Worm (Caenorhabditis elegans) whole organism, young adult: ENCODE results near the gene ZK662.2.

Source experiments
- B0035.1 ChIP-seq: sonication (generic microtip); optimal IDR thresholded peaks from 2 replicates; lab custom pipeline; 2016; ENCODE audit warnings: missing genetic modification characterization, mild to moderate bottlenecking, missing compliant biosample characterization, missing genotype, missing genetic modification reagents
- D2030.7 ChIP-seq: fragments of 200-800 bp; sonication (Bioruptor generic); IDR thresholded peaks from 2 replicates; pipeline ENCODE4 v1.3.6; 2022; ENCODE audit warnings: missing genetic modification reagents, missing genetic modification characterization, missing compliant biosample characterization
- F39B2.1 ChIP-seq: fragments of 200-800 bp; sonication (Bioruptor generic); IDR thresholded peaks from 2 replicates; pipeline ENCODE4 v1.3.6; 2022; ENCODE audit warnings: missing genetic modification reagents, missing genetic modification characterization, missing compliant biosample characterization
- F57C9.4 ChIP-seq: sonication (generic microtip); optimal IDR thresholded peaks from 2 replicates; lab custom pipeline; 2017; ENCODE audit warnings: mild to moderate bottlenecking, missing genetic modification characterization, missing compliant biosample characterization
- Y53F4B.3 ChIP-seq: fragments of 200-800 bp; sonication (Bioruptor generic); IDR thresholded peaks from 2 replicates; pipeline ENCODE4 v1.3.6; 2022; ENCODE audit warnings: missing genetic modification reagents, missing genetic modification characterization, missing compliant biosample characterization
- Y56A3A.18 ChIP-seq: fragments of 200-800 bp; sonication (Bioruptor generic); IDR thresholded peaks from 2 replicates; pipeline ENCODE4 v1.3.6; 2022; ENCODE audit warnings: missing genetic modification reagents, missing genetic modification characterization, missing compliant biosample characterization
- Y95B8A.8 ChIP-seq: fragments of 200-800 bp; sonication (Bioruptor generic); IDR thresholded peaks from 2 replicates; pipeline ENCODE4 v1.3.6; 2022; ENCODE audit warnings: missing genetic modification reagents, missing genetic modification characterization, missing compliant biosample characterization
- atf-7 ChIP-seq: sonication (generic microtip); optimal IDR thresholded peaks from 2 replicates; lab custom pipeline; 2017; ENCODE audit warnings: mild to moderate bottlenecking, missing genetic modification characterization, missing compliant biosample characterization
- attf-3 ChIP-seq: fragments of 200-800 bp; sonication (Bioruptor generic); conservative IDR thresholded peaks from 2 replicates; pipeline ENCODE4 v1.3.6; 2022; ENCODE audit warnings: missing genetic modification reagents, missing genetic modification characterization, missing compliant biosample characterization
- cebp-2 ChIP-seq: fragments of 200-800 bp; sonication (Bioruptor generic); IDR thresholded peaks from 2 replicates; pipeline ENCODE4 v1.3.6; 2022; ENCODE audit warnings: missing genetic modification characterization, missing compliant biosample characterization
- ceh-100 ChIP-seq: fragments of 200-800 bp; sonication (Bioruptor generic); IDR thresholded peaks from 2 replicates; pipeline ENCODE4 v1.3.6; 2022; ENCODE audit warnings: missing genetic modification reagents, missing genetic modification characterization, missing compliant biosample characterization
- ceh-40 ChIP-seq: fragments of 200-800 bp; sonication (Bioruptor generic); IDR thresholded peaks from 2 replicates; pipeline ENCODE4 v1.3.6; 2022; ENCODE audit warnings: missing genetic modification characterization, missing compliant biosample characterization
- chd-7 ChIP-seq: sonication (generic microtip); optimal IDR thresholded peaks from 2 replicates; lab custom pipeline; 2016; ENCODE audit warnings: mild to moderate bottlenecking, missing genetic modification characterization, moderate library complexity, missing compliant biosample characterization
- egl-18 ChIP-seq: fragments of 200-800 bp; sonication (Bioruptor generic); IDR thresholded peaks from 2 replicates; pipeline ENCODE4 v1.3.6; 2022; ENCODE audit warnings: missing genetic modification reagents, missing genetic modification characterization, missing compliant biosample characterization
- gei-17 ChIP-seq: fragments of 200-800 bp; sonication (Bioruptor generic); optimal IDR thresholded peaks from 2 replicates; lab custom pipeline; 2018; ENCODE audit warnings: mild to moderate bottlenecking, missing genetic modification characterization, missing compliant biosample characterization
- hlh-26 ChIP-seq: fragments of 200-800 bp; sonication (Bioruptor generic); conservative IDR thresholded peaks from 2 replicates; pipeline ENCODE4 v1.3.6; 2022; ENCODE audit warnings: missing genetic modification reagents, missing genetic modification characterization, missing compliant biosample characterization
- hrde-1 ChIP-seq: sonication (generic microtip); optimal IDR thresholded peaks from 2 replicates; lab custom pipeline; 2016; ENCODE audit warnings: missing genetic modification characterization, mild to moderate bottlenecking, missing compliant biosample characterization, moderate library complexity, missing genotype, missing genetic modification reagents, borderline replicate concordance
- hsf-1 ChIP-seq: fragments of 200-800 bp; sonication (Bioruptor generic); IDR thresholded peaks from 2 replicates; pipeline ENCODE4 v1.3.6; 2022; ENCODE audit warnings: missing genetic modification reagents, missing genetic modification characterization, missing compliant biosample characterization
- let-526 ChIP-seq: fragments of 200-800 bp; sonication (Bioruptor generic); IDR thresholded peaks from 2 replicates; pipeline ENCODE4 v1.3.6; 2022; ENCODE audit warnings: missing genetic modification reagents, missing genetic modification characterization, missing compliant biosample characterization
- lin-26 ChIP-seq: fragments of 200-800 bp; sonication (Bioruptor generic); IDR thresholded peaks from 2 replicates; pipeline ENCODE4 v1.3.6; 2022; ENCODE audit warnings: missing genetic modification reagents, missing genetic modification characterization, missing compliant biosample characterization
- lin-35 ChIP-seq, 3 experiments: fragments of 150-350 bp in 2 of 3; sonication (generic microtip) in 1 of 3; optimal IDR thresholded peaks; 2 replicates each; lab custom pipeline; 2014 to 2018; ENCODE audit warnings: missing biosample characterization in 3 of 3, missing genetic modification characterization in 3 of 3, missing genetic modification reagents in 3 of 3
- lir-1 ChIP-seq: fragments of 200-800 bp; sonication (Bioruptor generic); conservative IDR thresholded peaks from 2 replicates; pipeline ENCODE4 v1.3.6; 2022; ENCODE audit warnings: missing genetic modification reagents, missing genetic modification characterization, missing compliant biosample characterization
- mes-4 ChIP-seq: sonication (generic microtip); optimal IDR thresholded peaks from 2 replicates; lab custom pipeline; 2016; ENCODE audit warnings: missing genotype, missing genetic modification characterization, missing compliant biosample characterization
- nfyb-1 ChIP-seq: fragments of 200-800 bp; sonication (Bioruptor generic); IDR thresholded peaks from 2 replicates; pipeline ENCODE4 v1.3.6; 2022; ENCODE audit warnings: missing genetic modification reagents, missing genetic modification characterization, missing compliant biosample characterization
- rec-8 ChIP-seq, 2 experiments: sonication (generic microtip); optimal IDR thresholded peaks; 2 replicates each; lab custom pipeline; 2016; ENCODE audit warnings: mild to moderate bottlenecking in 2 of 2, missing genetic modification characterization in 2 of 2, missing genetic modification reagents in 2 of 2, missing genotype in 2 of 2, missing biosample characterization in 1 of 2, missing compliant biosample characterization in 1 of 2, moderate library complexity in 1 of 2
- repo-1 ChIP-seq: sonication (generic microtip); optimal IDR thresholded peaks from 2 replicates; lab custom pipeline; 2017; ENCODE audit warnings: mild to moderate bottlenecking, missing genetic modification characterization, missing compliant biosample characterization
- rpc-1 ChIP-seq, 2 experiments: fragments of 150-350 bp in 1 of 2; sonication (generic microtip) in 1 of 2; optimal IDR thresholded peaks; 2 replicates each; lab custom pipeline; 2014 to 2018; ENCODE audit warnings: missing biosample characterization in 1 of 2, missing genetic modification characterization in 1 of 2, missing genetic modification reagents in 1 of 2, missing genotype in 1 of 2
- somi-1 ChIP-seq: fragments of 200-800 bp; sonication (Bioruptor generic); optimal IDR thresholded peaks from 2 replicates; lab custom pipeline; 2018; ENCODE audit warnings: mild to moderate bottlenecking, missing genetic modification characterization, missing compliant biosample characterization
- tlf-1 ChIP-seq: fragments of 200-800 bp; sonication (Bioruptor generic); optimal IDR thresholded peaks from 2 replicates; lab custom pipeline; 2018; ENCODE audit warnings: mild to moderate bottlenecking, missing genetic modification characterization, missing compliant biosample characterization
- unc-130 ChIP-seq: sonication (generic microtip); optimal IDR thresholded peaks from 2 replicates; lab custom pipeline; 2016; ENCODE audit warnings: missing genetic modification reagents, missing genetic modification characterization, missing compliant biosample characterization
- zfh-2 ChIP-seq: fragments of 200-800 bp; sonication (Bioruptor generic); conservative IDR thresholded peaks from 2 replicates; pipeline ENCODE4 v1.3.6; 2022; ENCODE audit warnings: missing genetic modification reagents, missing genetic modification characterization, missing compliant biosample characterization
- zim-3 ChIP-seq: sonication (generic microtip); optimal IDR thresholded peaks from 2 replicates; lab custom pipeline; 2017; ENCODE audit warnings: mild to moderate bottlenecking, missing genetic modification characterization, moderate library complexity, missing compliant biosample characterization
- ztf-18 ChIP-seq: sonication (generic microtip); optimal IDR thresholded peaks from 2 replicates; lab custom pipeline; 2016; ENCODE audit warnings: missing genotype, mild to moderate bottlenecking, missing genetic modification characterization, missing compliant biosample characterization
- ztf-26 ChIP-seq: sonication (generic microtip); optimal IDR thresholded peaks from 2 replicates; lab custom pipeline; 2017; ENCODE audit warnings: missing genetic modification characterization, missing compliant biosample characterization
- ztf-28 ChIP-seq: fragments of 200-800 bp; sonication (Bioruptor generic); IDR thresholded peaks from 2 replicates; pipeline ENCODE4 v1.3.6; 2022; ENCODE audit warnings: missing genetic modification reagents, missing genetic modification characterization, missing compliant biosample characterization
- ztf-3 ChIP-seq: fragments of 200-800 bp; sonication (Bioruptor generic); optimal IDR thresholded peaks from 2 replicates; lab custom pipeline; 2018; ENCODE audit warnings: mild to moderate bottlenecking, missing genetic modification characterization, missing compliant biosample characterization

The ZK662.2 gene

DNA sequence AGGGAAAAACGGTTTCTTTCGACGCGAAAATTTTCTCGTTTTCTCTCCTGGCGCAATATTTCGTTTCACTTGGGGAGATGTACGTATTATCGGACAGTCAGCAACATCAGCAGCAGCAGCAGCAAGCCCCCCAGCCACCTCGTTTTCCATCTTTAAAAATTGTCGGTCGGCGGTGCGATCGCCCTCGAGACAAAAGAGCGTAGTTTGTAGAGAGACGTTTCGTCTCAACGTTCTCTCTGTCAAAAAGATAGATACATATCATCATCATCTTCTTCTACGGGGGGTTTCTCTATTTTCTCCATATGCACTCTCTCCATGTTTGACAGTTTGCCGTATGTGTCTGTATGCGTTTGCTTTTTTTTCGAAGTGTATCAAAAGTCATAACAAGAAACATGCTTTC is 13.1 kb downstream of the ZK662.2 start (continued):
- TF ChIP-seq hsf-1 (no peak), cebp-2 (GFP tag; lab: Robert Waterston, UW) (no peak), lin-35 (GFP tag; optimal IDR thresholded peaks at IDR 0.05; lab: Kevin White, UChicago) (no peak), repo-1 (no peak), nfyb-1 (GFP tag; lab: Robert Waterston, UW) (no peak), lir-1 (GFP tag; lab: Robert Waterston, UW) (0 out of 2 replicates have a peak, but pooled peaks have one; percentile 17), D2030.7 (GFP tag; lab: Robert Waterston, UW) (no peak), let-526 (GFP tag; lab: Robert Waterston, UW) (no peak), Y53F4B.3 (GFP tag; lab: Robert Waterston, UW) (no peak), attf-3 (GFP tag; lab: Robert Waterston, UW) (no peak), ztf-26 (tag; lab: Kevin White, UChicago) (peak; percentile 1), Y95B8A.8 (GFP tag; lab: Robert Waterston, UW) (no peak), zim-3 (tag; lab: Kevin White, UChicago) (no peak), somi-1 (GFP tag; lab: Kevin White, UChicago) (no peak), ztf-28 (GFP tag; lab: Robert Waterston, UW) (no peak), unc-130 (no peak), chd-7 (tag; lab: Kevin White, UChicago) (no peak), hlh-26 (GFP tag; lab: Robert Waterston, UW) (no peak), gei-17 (GFP tag; lab: Kevin White, UChicago) (peak; percentile 12), rec-8 (tag; optimal IDR thresholded peaks at IDR 0.05; lab: Kevin White, UChicago) (no peak), ceh-40 (no peak), F57C9.4 (no peak)

DNA sequence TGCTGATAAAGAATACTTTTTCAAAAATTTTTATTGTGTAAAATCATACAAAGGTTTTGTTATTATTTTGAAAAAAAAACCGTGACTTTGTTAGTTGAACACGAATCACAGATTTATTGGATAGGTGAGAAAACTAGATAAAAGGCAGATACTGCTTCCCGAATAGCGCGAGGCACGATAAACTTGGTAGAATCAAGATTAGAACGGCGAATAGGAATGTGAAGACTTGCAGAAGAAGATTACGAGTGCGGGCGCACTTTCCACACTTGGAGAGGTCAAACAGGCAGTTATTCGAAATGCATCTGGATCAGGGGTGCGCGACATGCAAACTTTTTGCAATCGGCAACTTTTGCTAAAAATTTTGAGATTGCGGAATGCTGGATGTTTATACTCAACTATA is 16.7 kb downstream of the ZK662.2 start:
- TF ChIP-seq ztf-3 (GFP tag; lab: Kevin White, UChicago) (no peak), mes-4 (no peak), ceh-100 (GFP tag; lab: Robert Waterston, UW) (no peak), atf-7 (no peak), let-526 (GFP tag; lab: Robert Waterston, UW) (no peak), zim-3 (tag; lab: Kevin White, UChicago) (no peak), Y56A3A.18 (GFP tag; lab: Robert Waterston, UW) (no peak), lir-1 (GFP tag; lab: Robert Waterston, UW) (no peak), F39B2.1 (GFP tag; lab: Robert Waterston, UW) (no peak), F57C9.4 (no peak), hrde-1 (tag; lab: Kevin White, UChicago) (no peak), ztf-18 (tag; lab: Kevin White, UChicago) (no peak), tlf-1 (GFP tag; lab: Kevin White, UChicago) (no peak), B0035.1 (no peak), egl-18 (no peak)

ce11 chrX:15716971-15717370 is 20.5 kb downstream of the ZK662.2 start:
- peak; percentile 25 for TF ChIP-seq rpc-1 (optimal IDR thresholded peaks at IDR 0.05; lab: Kevin White, UChicago)
- TF ChIP-seq rpc-1 (tag; optimal IDR thresholded peaks at IDR 0.05; lab: Kevin White, UChicago): peak; percentile 58
- 0 out of 2 replicates have a peak, but pooled peaks have one; percentile 25 for TF ChIP-seq lin-26 (GFP tag; lab: Robert Waterston, UW)
- peak; percentile 42; the same call in 1 of the 2 replicates for TF ChIP-seq D2030.7 (GFP tag; lab: Robert Waterston, UW)
- TF ChIP-seq zfh-2 (GFP tag; lab: Robert Waterston, UW): no peak
